Worm (Caenorhabditis elegans) whole organism, early embryonic: ENCODE measurements around the gene C48B4.6.

Experiments used
- B0310.2 ChIP-seq: sonication (generic microtip); optimal IDR thresholded peaks from 2 replicates; lab custom pipeline; 2016; ENCODE audit warnings: mild to moderate bottlenecking, missing genetic modification characterization, missing compliant biosample characterization
- aly-1 ChIP-seq: sonication (generic microtip); optimal IDR thresholded peaks from 2 replicates; lab custom pipeline; 2016; ENCODE audit warnings: missing genetic modification characterization, missing compliant biosample characterization
- ama-1 ChIP-seq: fragments of 150-350 bp; optimal IDR thresholded peaks from 2 replicates; lab custom pipeline; 2014
- ceh-13 ChIP-seq: fragments of 200-800 bp; sonication (Bioruptor generic); optimal IDR thresholded peaks from 2 replicates; lab custom pipeline; 2018; ENCODE audit warnings: mild to moderate bottlenecking, missing genetic modification characterization, missing compliant biosample characterization
- ceh-36 ChIP-seq: sonication (generic microtip); optimal IDR thresholded peaks from 2 replicates; lab custom pipeline; 2016; ENCODE audit warnings: missing genetic modification characterization, inconsistent platforms, missing compliant biosample characterization
- ets-7 ChIP-seq: sonication (generic microtip); optimal IDR thresholded peaks from 2 replicates; lab custom pipeline; 2016; ENCODE audit warnings: missing genotype, missing genetic modification characterization, missing compliant biosample characterization
- flt-1 ChIP-seq: fragments of 200-800 bp; sonication (Bioruptor generic); IDR thresholded peaks from 2 replicates; pipeline ENCODE4 v1.3.6; 2022; ENCODE audit warnings: missing genetic modification characterization, missing compliant biosample characterization
- hmbx-1 ChIP-seq: sonication (generic microtip); optimal IDR thresholded peaks from 2 replicates; lab custom pipeline; 2016; ENCODE audit warnings: mild to moderate bottlenecking, missing genetic modification characterization, missing compliant biosample characterization
- hmg-4 ChIP-seq: fragments of 200-800 bp; sonication (Bioruptor generic); optimal IDR thresholded peaks from 2 replicates; lab custom pipeline; 2018; ENCODE audit warnings: mild to moderate bottlenecking, missing genetic modification characterization, missing compliant biosample characterization
- scrt-1 ChIP-seq: fragments of 200-800 bp; sonication (Bioruptor generic); IDR thresholded peaks from 2 replicates; pipeline ENCODE4 v1.3.6; 2022; ENCODE audit warnings: missing genetic modification characterization, missing compliant biosample characterization
- sea-1 ChIP-seq: fragments of 200-800 bp; sonication (Bioruptor generic); conservative IDR thresholded peaks from 2 replicates; pipeline ENCODE4 v1.3.6; 2022; ENCODE audit warnings: missing genetic modification characterization, missing compliant biosample characterization
- tbx-11 ChIP-seq: fragments of 200-800 bp; sonication (Bioruptor generic); IDR thresholded peaks from 2 replicates; pipeline ENCODE4 v1.3.6; 2022; ENCODE audit warnings: missing genetic modification characterization, missing compliant biosample characterization
- tra-4 ChIP-seq: sonication (generic microtip); optimal IDR thresholded peaks from 2 replicates; lab custom pipeline; 2017; ENCODE audit warnings: missing genetic modification characterization, missing compliant biosample characterization

DNA sequence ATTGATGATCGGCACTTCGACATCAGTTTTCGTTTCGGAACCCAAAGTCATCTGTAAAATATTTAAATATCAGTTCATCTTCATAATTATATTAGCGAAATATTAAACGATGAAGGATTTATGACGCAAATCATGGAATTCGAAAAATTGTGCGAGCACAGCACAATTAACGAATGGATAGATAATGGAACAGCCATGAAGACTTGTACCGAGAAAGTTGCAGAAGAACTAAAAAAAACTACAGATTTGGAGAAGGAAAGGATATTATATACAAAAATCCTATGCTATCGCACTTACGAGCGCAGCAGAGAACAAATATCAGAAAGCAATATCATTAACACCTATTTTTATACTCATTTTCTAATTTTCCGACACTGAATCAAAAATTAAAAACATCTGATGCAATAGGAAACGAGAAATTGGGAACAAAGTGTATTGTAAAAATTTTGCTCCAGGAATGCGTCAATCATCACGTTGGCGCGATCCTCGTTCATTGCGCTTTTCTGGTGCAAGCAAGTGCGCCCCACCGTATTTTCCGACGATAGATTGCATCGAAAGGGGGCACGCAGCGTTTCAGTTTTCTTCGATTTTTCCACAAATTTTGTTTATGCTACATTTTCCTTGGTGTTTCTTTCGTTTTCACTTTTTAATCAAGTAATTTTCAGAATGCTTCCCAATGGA is 36.8 kb downstream of the C48B4.6 start, which contains the start of the genes clu-1 and prp-40:
- TF ChIP-seq ama-1, result no peak
- no peak for TF ChIP-seq hmbx-1 (tag; lab: Kevin White, UChicago)
- no peak for TF ChIP-seq tra-4 (tag; lab: Kevin White, UChicago)
- no peak for TF ChIP-seq flt-1 (GFP tag; lab: Robert Waterston, UW)
- no peak for TF ChIP-seq ceh-36 (tag; lab: Kevin White, UChicago)
- no peak for TF ChIP-seq ets-7 (tag; lab: Kevin White, UChicago)
- no peak for TF ChIP-seq B0310.2 (tag; lab: Kevin White, UChicago)
- no peak for TF ChIP-seq scrt-1 (GFP tag; lab: Robert Waterston, UW)
- no peak for TF ChIP-seq sea-1
- no peak for TF ChIP-seq aly-1
- TF ChIP-seq hmg-4, result peak; percentile 37
- TF ChIP-seq ceh-13 (GFP tag; lab: Kevin White, UChicago), result no peak
- no peak for TF ChIP-seq tbx-11
